Fruit fly (Drosophila melanogaster): Measurements from ENCODE around the gene CG33290.

The CG33290 gene

DNA sequence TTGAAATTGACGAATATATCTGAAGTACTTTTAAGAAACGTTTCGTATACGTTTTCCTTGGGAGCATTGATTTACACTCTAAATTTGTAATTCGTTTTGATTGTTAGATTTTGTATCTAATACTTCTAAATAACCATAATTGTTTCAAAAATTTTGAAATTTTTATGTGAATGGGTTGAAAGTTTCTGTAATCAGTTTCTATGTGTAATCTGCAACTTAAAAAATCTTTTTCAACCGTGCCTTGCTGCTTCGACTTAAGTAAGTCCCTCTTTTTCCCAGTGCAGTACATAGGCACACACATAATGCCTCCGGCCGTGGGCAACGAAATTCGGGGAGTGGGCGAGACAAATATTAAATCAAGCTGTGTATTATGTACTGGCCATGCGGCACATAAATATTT lies 43.2 kb downstream of the CG33290 start (continued):
- no peak for TF ChIP-seq prd (optimal IDR thresholded peaks at IDR 0.05)
- TF ChIP-seq prd (GFP tag; IDR thresholded peaks at IDR 0.05), result peak; percentile 52; the same call in 2 of the 3 replicates
- no peak for TF ChIP-seq bcd (GFP tag; optimal IDR thresholded peaks at IDR 0.05)
- no peak for TF ChIP-seq Aef1 (GFP tag; IDR thresholded peaks at IDR 0.05)
- TF ChIP-seq sna (GFP tag; IDR thresholded peaks at IDR 0.05; ENCODE audit: partially characterized antibody), result no peak
- TF ChIP-seq Dfd (GFP tag; optimal IDR thresholded peaks at IDR 0.05), result no peak
- TF ChIP-seq CG11398 (GFP tag; optimal IDR thresholded peaks at IDR 0.05), result no peak
- TF ChIP-seq C15 (GFP tag; IDR thresholded peaks at IDR 0.05), result no peak
- no peak for TF ChIP-seq Oaz (GFP tag; IDR thresholded peaks at IDR 0.05)
- TF ChIP-seq CG9817 (tag; optimal IDR thresholded peaks at IDR 0.05), result no peak
- TF ChIP-seq seq (GFP tag; IDR thresholded peaks at IDR 0.05), result no peak
- TF ChIP-seq dmrt11E (tag; optimal IDR thresholded peaks at IDR 0.05), result peak; percentile 50
- TF ChIP-seq Ets97D (GFP tag; optimal IDR thresholded peaks at IDR 0.05), result no peak
- TF ChIP-seq unc-4 (GFP tag; IDR thresholded peaks at IDR 0.05; ENCODE audit: partially characterized antibody), result no peak
- TF ChIP-seq dmrt99B (tag; optimal IDR thresholded peaks at IDR 0.05), result no peak
- no peak for TF ChIP-seq CG16815 (GFP tag; optimal IDR thresholded peaks at IDR 0.05)
- TF ChIP-seq Six4 (GFP tag; optimal IDR thresholded peaks at IDR 0.05), result no peak
- TF ChIP-seq Jarid2 (GFP tag; optimal IDR thresholded peaks at IDR 0.05), result no peak
- no peak for TF ChIP-seq CG2202 (tag; optimal IDR thresholded peaks at IDR 0.05)
- TF ChIP-seq bigmax (GFP tag; optimal IDR thresholded peaks at IDR 0.05), result no peak
- TF ChIP-seq pfk (GFP tag; optimal IDR thresholded peaks at IDR 0.05), result no peak
- TF ChIP-seq trh (GFP tag; optimal IDR thresholded peaks at IDR 0.05), result no peak
- TF ChIP-seq CG34376 (GFP tag; optimal IDR thresholded peaks at IDR 0.05), result no peak
- no peak for TF ChIP-seq YL-1 (GFP tag; optimal IDR thresholded peaks at IDR 0.05)
- TF ChIP-seq aop (GFP tag; IDR thresholded peaks at IDR 0.05), result no peak
- TF ChIP-seq Trl (optimal IDR thresholded peaks at IDR 0.05), result no peak
- TF ChIP-seq Trl (GFP tag; optimal IDR thresholded peaks at IDR 0.05), result no peak
- no peak for TF ChIP-seq gsb-n (tag; optimal IDR thresholded peaks at IDR 0.05)
- TF ChIP-seq CG30020 (tag; optimal IDR thresholded peaks at IDR 0.05), result no peak
- no peak for TF ChIP-seq schlank (tag; optimal IDR thresholded peaks at IDR 0.05)
- no peak for TF ChIP-seq Gsc (GFP tag; IDR thresholded peaks at IDR 0.05)
- no peak for TF ChIP-seq CG11695 (GFP tag; IDR thresholded peaks at IDR 0.05)
- TF ChIP-seq CG12659 (GFP tag; optimal IDR thresholded peaks at IDR 0.05), result no peak
- TF ChIP-seq Kr (GFP tag; optimal IDR thresholded peaks at IDR 0.05), result no peak
- no peak for TF ChIP-seq NC2α (GFP tag; optimal IDR thresholded peaks at IDR 0.05)
- TF ChIP-seq sim (GFP tag; IDR thresholded peaks at IDR 0.05), result no peak
- no peak for TF ChIP-seq knrl (GFP tag; IDR thresholded peaks at IDR 0.05; ENCODE audit: partially characterized antibody)
- TF ChIP-seq Fer2 (tag; optimal IDR thresholded peaks at IDR 0.05), result no peak
- TF ChIP-seq Max (GFP tag; optimal IDR thresholded peaks at IDR 0.05), result no peak
- TF ChIP-seq CkIIα-i1 (GFP tag; IDR thresholded peaks at IDR 0.05), result no peak
- no peak for TF ChIP-seq Hey (tag; optimal IDR thresholded peaks at IDR 0.05)
- no peak for TF ChIP-seq ac (GFP tag; optimal IDR thresholded peaks at IDR 0.05)
- TF ChIP-seq h (optimal IDR thresholded peaks at IDR 0.05), result no peak
- no peak for TF ChIP-seq gce (GFP tag; IDR thresholded peaks at IDR 0.05)
- TF ChIP-seq D19B (GFP tag; optimal IDR thresholded peaks at IDR 0.05), result no peak
- TF ChIP-seq CG10267 (tag; optimal IDR thresholded peaks at IDR 0.05), result peak; percentile 23
- TF ChIP-seq CG5180 (GFP tag; optimal IDR thresholded peaks at IDR 0.05), result no peak
- TF ChIP-seq al (GFP tag; IDR thresholded peaks at IDR 0.05), result no peak
- TF ChIP-seq CG7839 (tag; optimal IDR thresholded peaks at IDR 0.05), result no peak
- TF ChIP-seq Bteb2 (GFP tag; optimal IDR thresholded peaks at IDR 0.05), result no peak
- no peak for TF ChIP-seq CG31441 (GFP tag; IDR thresholded peaks at IDR 0.05)
- no peak for TF ChIP-seq CoRest (tag; optimal IDR thresholded peaks at IDR 0.05)
- no peak for TF ChIP-seq CG32532 (GFP tag; IDR thresholded peaks at IDR 0.05)

Data from whole organism, embryonic.